Worm (Caenorhabditis elegans) whole organism, L4 larva: ENCODE data around the gene vps-41.

Experiments
- D1046.2 ChIP-seq: fragments of 200-800 bp; sonication (Bioruptor generic); IDR thresholded peaks from 2 replicates; pipeline ENCODE4 v1.3.6; 2022; ENCODE audit warnings: missing genetic modification characterization, missing compliant biosample characterization
- F26F4.8 ChIP-seq: fragments of 200-800 bp; sonication (Bioruptor generic); conservative IDR thresholded peaks from 2 replicates; pipeline ENCODE4 v1.3.6; 2022; ENCODE audit warnings: missing genetic modification characterization, missing compliant biosample characterization
- F44E2.7 ChIP-seq: fragments of 200-800 bp; sonication (Bioruptor generic); IDR thresholded peaks from 2 replicates; pipeline ENCODE4 v2.1.2; 2022; ENCODE audit warnings: missing genetic modification characterization, missing compliant biosample characterization
- T20F7.1 ChIP-seq: fragments of 200-800 bp; sonication (Bioruptor generic); optimal IDR thresholded peaks from 2 replicates; lab custom pipeline; 2018; ENCODE audit warnings: mild to moderate bottlenecking, missing genetic modification characterization, missing compliant biosample characterization
- Y105C5A.15 ChIP-seq: fragments of 200-800 bp; sonication (Bioruptor generic); IDR thresholded peaks from 2 replicates; pipeline ENCODE4 v1.3.6; 2022; ENCODE audit warnings: missing genetic modification characterization, missing compliant biosample characterization
- ama-1 ChIP-seq: fragments of 150-350 bp; optimal IDR thresholded peaks from 2 replicates; lab custom pipeline; 2014; ENCODE audit warnings: inconsistent platforms, mixed read lengths
- arid-1 ChIP-seq: fragments of 200-800 bp; sonication (Bioruptor generic); conservative IDR thresholded peaks from 2 replicates; pipeline ENCODE4 v1.3.6; 2022; ENCODE audit warnings: missing genetic modification reagents, missing genetic modification characterization, missing compliant biosample characterization
- ceh-20 ChIP-seq: fragments of 200-800 bp; sonication (Bioruptor generic); IDR thresholded peaks from 2 replicates; pipeline ENCODE4 v1.3.6; 2022; ENCODE audit warnings: missing genetic modification reagents, missing genetic modification characterization, missing compliant biosample characterization
- ceh-44 ChIP-seq: fragments of 200-800 bp; sonication (Bioruptor generic); IDR thresholded peaks from 2 replicates; pipeline ENCODE4 v1.3.6; 2022; ENCODE audit warnings: missing genetic modification reagents, missing genetic modification characterization, missing compliant biosample characterization
- ceh-62 ChIP-seq: sonication (generic microtip); optimal IDR thresholded peaks from 2 replicates; lab custom pipeline; 2017; ENCODE audit warnings: missing biosample characterization, missing genetic modification characterization
- ceh-82 ChIP-seq: sonication (generic microtip); optimal IDR thresholded peaks from 2 replicates; lab custom pipeline; 2017; ENCODE audit warnings: missing biosample characterization, missing genetic modification characterization
- daf-12 ChIP-seq: fragments of 150-350 bp; optimal IDR thresholded peaks from 2 replicates; lab custom pipeline; 2014; ENCODE audit warnings: missing biosample characterization, missing genetic modification reagents, missing genetic modification characterization
- daf-16 ChIP-seq, 3 experiments: sonication (generic microtip); optimal IDR thresholded peaks; 2 replicates each; lab custom pipeline; 2016 to 2017; ENCODE audit warnings: missing genetic modification characterization in 3 of 3, missing genetic modification reagents in 3 of 3, mild to moderate bottlenecking in 2 of 3, missing compliant biosample characterization in 2 of 3, missing biosample characterization in 1 of 3, moderate library complexity in 1 of 3
- dpl-1 ChIP-seq: fragments of 150-350 bp; optimal IDR thresholded peaks from 2 replicates; lab custom pipeline; 2014; ENCODE audit warnings: missing biosample characterization, missing genetic modification reagents, missing genetic modification characterization
- dve-1 ChIP-seq: sonication (generic microtip); optimal IDR thresholded peaks from 2 replicates; lab custom pipeline; 2017; ENCODE audit warnings: antibody characterized with exemption, mild to moderate bottlenecking, missing genetic modification characterization, missing compliant biosample characterization; ENCODE audit not compliant: insufficient read depth
- egl-43 ChIP-seq: fragments of 200-800 bp; sonication (Bioruptor generic); IDR thresholded peaks from 2 replicates; pipeline ENCODE4 v1.3.6; 2022; ENCODE audit warnings: missing genetic modification reagents, missing genetic modification characterization, missing compliant biosample characterization
- fkh-10 ChIP-seq: fragments of 150-350 bp; optimal IDR thresholded peaks from 2 replicates; lab custom pipeline; 2014; ENCODE audit warnings: missing biosample characterization, missing genetic modification reagents, missing genetic modification characterization
- fos-1 ChIP-seq: fragments of 150-350 bp; optimal IDR thresholded peaks from 2 replicates; lab custom pipeline; 2014; ENCODE audit warnings: missing biosample characterization, missing genetic modification characterization
- hlh-11 ChIP-seq: fragments of 200-800 bp; sonication (Bioruptor generic); optimal IDR thresholded peaks from 2 replicates; lab custom pipeline; 2018; ENCODE audit warnings: mild to moderate bottlenecking, missing genetic modification characterization, missing compliant biosample characterization
- hlh-30 ChIP-seq: sonication (generic microtip); optimal IDR thresholded peaks from 2 replicates; lab custom pipeline; 2017; ENCODE audit warnings: antibody characterized with exemption, mild to moderate bottlenecking, missing genetic modification characterization, missing compliant biosample characterization; ENCODE audit not compliant: insufficient read depth
- hmg-1.1 ChIP-seq: fragments of 200-800 bp; sonication (Bioruptor generic); IDR thresholded peaks from 2 replicates; pipeline ENCODE4 v1.3.6; 2022; ENCODE audit warnings: missing genetic modification reagents, missing genetic modification characterization, missing compliant biosample characterization
- jun-1 ChIP-seq: fragments of 150-350 bp; optimal IDR thresholded peaks from 2 replicates; lab custom pipeline; 2014; ENCODE audit warnings: missing biosample characterization, missing genetic modification reagents, missing genetic modification characterization
- lin-29 ChIP-seq: fragments of 200-800 bp; sonication (Bioruptor generic); IDR thresholded peaks from 2 replicates; pipeline ENCODE4 v1.3.6; 2022; ENCODE audit warnings: missing genetic modification reagents, missing genetic modification characterization, missing compliant biosample characterization
- lin-39 ChIP-seq: fragments of 150-350 bp; optimal IDR thresholded peaks from 2 replicates; lab custom pipeline; 2014; ENCODE audit warnings: missing biosample characterization, missing genetic modification reagents, missing genetic modification characterization
- lsy-2 ChIP-seq, 2 experiments: fragments of 150-350 bp in 1 of 2; sonication (generic microtip) in 1 of 2; optimal IDR thresholded peaks; 2 replicates each; lab custom pipeline; 2014 to 2017; ENCODE audit warnings: missing biosample characterization in 2 of 2, missing genetic modification characterization in 2 of 2
- madf-9 ChIP-seq: fragments of 200-800 bp; sonication (Bioruptor generic); conservative IDR thresholded peaks from 2 replicates; pipeline ENCODE4 v1.3.6; 2022; ENCODE audit warnings: missing genetic modification reagents, missing genetic modification characterization, missing compliant biosample characterization
- mdl-1 ChIP-seq, 2 experiments: fragments of 150-350 bp in 1 of 2; sonication (generic microtip) in 1 of 2; optimal IDR thresholded peaks; 2 replicates each; lab custom pipeline; 2014 to 2017; ENCODE audit warnings: missing biosample characterization in 2 of 2, missing genetic modification characterization in 2 of 2
- mep-1 ChIP-seq: fragments of 150-350 bp; sonication (generic microtip); optimal IDR thresholded peaks from 3 replicates; lab custom pipeline; 2014; ENCODE audit warnings: missing biosample characterization, missing genetic modification characterization
- mxl-3 ChIP-seq: fragments of 200-800 bp; sonication (Bioruptor generic); optimal IDR thresholded peaks from 2 replicates; lab custom pipeline; 2018; ENCODE audit warnings: mild to moderate bottlenecking, missing genetic modification characterization, missing compliant biosample characterization
- nhr-10 ChIP-seq: fragments of 150-350 bp; optimal IDR thresholded peaks from 2 replicates; lab custom pipeline; 2014; ENCODE audit warnings: missing biosample characterization, missing genetic modification characterization
- nhr-102 ChIP-seq: sonication (generic microtip); optimal IDR thresholded peaks from 2 replicates; lab custom pipeline; 2016; ENCODE audit warnings: mild to moderate bottlenecking, missing genetic modification characterization, moderate library complexity, missing compliant biosample characterization
- nhr-11 ChIP-seq: fragments of 150-350 bp; optimal IDR thresholded peaks from 2 replicates; lab custom pipeline; 2014; ENCODE audit warnings: missing biosample characterization, missing genetic modification characterization
- nhr-28 ChIP-seq: fragments of 150-350 bp; optimal IDR thresholded peaks from 2 replicates; lab custom pipeline; 2014; ENCODE audit warnings: missing biosample characterization, missing genetic modification characterization
- nhr-42 ChIP-seq: fragments of 200-800 bp; sonication (Bioruptor generic); IDR thresholded peaks from 2 replicates; pipeline ENCODE4 v1.3.6; 2022; ENCODE audit warnings: missing genetic modification characterization, missing compliant biosample characterization
- nhr-48 ChIP-seq: sonication (generic microtip); optimal IDR thresholded peaks from 2 replicates; lab custom pipeline; 2016; ENCODE audit warnings: mild to moderate bottlenecking, missing genetic modification characterization, missing compliant biosample characterization
- nhr-6 ChIP-seq: fragments of 150-350 bp; optimal IDR thresholded peaks from 2 replicates; lab custom pipeline; 2014; ENCODE audit warnings: missing biosample characterization, missing genetic modification characterization
- php-3 ChIP-seq: fragments of 200-800 bp; sonication (Bioruptor generic); IDR thresholded peaks from 2 replicates; pipeline ENCODE4 v1.3.6; 2022; ENCODE audit warnings: missing genetic modification reagents, missing genetic modification characterization, missing compliant biosample characterization
- pqm-1 ChIP-seq: sonication (generic microtip); optimal IDR thresholded peaks from 2 replicates; lab custom pipeline; 2017; ENCODE audit warnings: missing biosample characterization, missing genetic modification characterization
- rbr-2 ChIP-seq: sonication (generic microtip); optimal IDR thresholded peaks from 2 replicates; lab custom pipeline; 2016; ENCODE audit warnings: missing genotype, missing genetic modification characterization, missing compliant biosample characterization
- snpc-1.2 ChIP-seq: fragments of 200-800 bp; sonication (Bioruptor generic); IDR thresholded peaks from 2 replicates; pipeline ENCODE4 v1.3.6; 2022; ENCODE audit warnings: missing genetic modification reagents, missing genetic modification characterization, missing compliant biosample characterization
- spr-1 ChIP-seq: sonication (generic microtip); optimal IDR thresholded peaks from 2 replicates; lab custom pipeline; 2016; ENCODE audit warnings: mild to moderate bottlenecking, missing genetic modification characterization, missing compliant biosample characterization
- spr-3 ChIP-seq: fragments of 200-800 bp; sonication (Bioruptor generic); optimal IDR thresholded peaks from 2 replicates; lab custom pipeline; 2018; ENCODE audit warnings: mild to moderate bottlenecking, missing genetic modification characterization, missing compliant biosample characterization
- unc-39 ChIP-seq: sonication (generic microtip); optimal IDR thresholded peaks from 2 replicates; lab custom pipeline; 2017; ENCODE audit warnings: missing biosample characterization, missing genetic modification characterization
- unc-62 ChIP-seq, 3 experiments: fragments of 150-350 bp in 1 of 3; sonication (generic microtip); optimal IDR thresholded peaks in 2 of 3; peaks in 1 of 3; 1 replicate in 1 of 3; 2 replicates in 2 of 3; lab custom pipeline; 2014 to 2017; ENCODE audit warnings: missing biosample characterization in 3 of 3, missing genetic modification characterization in 3 of 3, missing genetic modification reagents in 3 of 3, missing genotype in 1 of 3
- vab-7 ChIP-seq: fragments of 200-800 bp; sonication (Bioruptor generic); IDR thresholded peaks from 2 replicates; pipeline ENCODE4 v1.3.6; 2022; ENCODE audit warnings: missing genetic modification reagents, missing genetic modification characterization, missing compliant biosample characterization
- zfp-2 ChIP-seq: sonication (generic microtip); optimal IDR thresholded peaks from 2 replicates; lab custom pipeline; 2016; ENCODE audit warnings: mild to moderate bottlenecking, missing genetic modification characterization, missing compliant biosample characterization
- zip-11 ChIP-seq: fragments of 200-800 bp; sonication (Bioruptor generic); IDR thresholded peaks from 2 replicates; pipeline ENCODE4 v1.3.6; 2022; ENCODE audit warnings: missing genetic modification characterization, missing compliant biosample characterization
- ztf-7 ChIP-seq: fragments of 150-350 bp; optimal IDR thresholded peaks from 2 replicates; lab custom pipeline; 2014; ENCODE audit warnings: missing biosample characterization, missing genetic modification characterization

The vps-41 gene

ce11 chrX:5336498-5336897, 52.9 kb downstream of the vps-41 start (continued):
- TF ChIP-seq nhr-102 (tag; lab: Kevin White, UChicago) (peak; percentile 23), nhr-48 (tag; lab: Kevin White, UChicago) (peak; percentile 28), vab-7 (no peak), D1046.2 (GFP tag; lab: Robert Waterston, UW) (no peak), lin-39 (tag; lab: Kevin White, UChicago) (no peak), T20F7.1 (GFP tag; lab: Kevin White, UChicago) (no peak), hmg-1.1 (GFP tag; lab: Robert Waterston, UW) (peak; percentile 85), ztf-7 (tag; lab: Kevin White, UChicago) (no peak), egl-43 (GFP tag; lab: Robert Waterston, UW) (no peak), mep-1 (tag; lab: Kevin White, UChicago) (peak; percentile 81), php-3 (GFP tag; lab: Robert Waterston, UW) (peak; percentile 73; the same call in 1 of the 2 replicates), dpl-1 (GFP tag; lab: Kevin White, UChicago) (no peak), spr-1 (peak; percentile 21), dve-1 (tag; lab: Kevin White, UChicago) (peak; percentile 68), jun-1 (tag; lab: Kevin White, UChicago) (peak; percentile 26), snpc-1.2 (GFP tag; lab: Robert Waterston, UW) (no peak), ama-1 (lab: Kevin White, UChicago) (no peak), fkh-10 (GFP tag; lab: Kevin White, UChicago) (peak; percentile 10), nhr-6 (tag; lab: Kevin White, UChicago) (no peak), F44E2.7 (GFP tag; lab: Robert Waterston, UW) (no peak), mxl-3 (GFP tag; lab: Kevin White, UChicago) (peak; percentile 92), pqm-1 (tag; lab: Kevin White, UChicago) (peak; percentile 6), ceh-62 (tag; lab: Kevin White, UChicago) (no peak), daf-16 (GFP tag; optimal IDR thresholded peaks at IDR 0.05; lab: Kevin White, UChicago) (no peak), daf-16 (tag; optimal IDR thresholded peaks at IDR 0.05; lab: Kevin White, UChicago) (peak; percentile 69), unc-62 (GFP tag; optimal IDR thresholded peaks at IDR 0.05 in 1 of 2; lab: Kevin White, UChicago) (peak in 1 of 2 experiments; percentile 95), unc-62 (tag; optimal IDR thresholded peaks at IDR 0.05; lab: Kevin White, UChicago) (no peak), spr-3 (GFP tag; lab: Kevin White, UChicago) (no peak), ceh-44 (GFP tag; lab: Robert Waterston, UW) (no peak), Y105C5A.15 (GFP tag; lab: Robert Waterston, UW) (no peak), nhr-42 (0 out of 2 replicates have a peak, but pooled peaks have one; percentile 7), ceh-20 (GFP tag; lab: Robert Waterston, UW) (peak; percentile 52; the same call in 1 of the 2 replicates), nhr-11 (peak; percentile 55), nhr-10 (tag; lab: Kevin White, UChicago) (peak; percentile 47), F26F4.8 (GFP tag; lab: Robert Waterston, UW) (no peak), lsy-2 (tag; optimal IDR thresholded peaks at IDR 0.05; lab: Kevin White, UChicago) (peak in 1 of 2 experiments; percentile 73)
- TF ChIP-seq, all 104 proteins: peak for 36

- TF ChIP-seq madf-9 (GFP tag; lab: Robert Waterston, UW) (no peak), mxl-3 (GFP tag; lab: Kevin White, UChicago) (peak; percentile 68), spr-1 (peak; percentile 7), ceh-82 (tag; lab: Kevin White, UChicago) (no peak), nhr-10 (tag; lab: Kevin White, UChicago) (no peak), zip-11 (GFP tag; lab: Robert Waterston, UW) (no peak), fos-1 (tag; lab: Kevin White, UChicago) (no peak), lin-29 (GFP tag; lab: Robert Waterston, UW) (no peak), daf-12 (no peak), hlh-11 (tag; lab: Kevin White, UChicago) (peak; percentile 41), mdl-1 (tag; optimal IDR thresholded peaks at IDR 0.05; lab: Kevin White, UChicago) (peak in 1 of 2 experiments; percentile 36), zfp-2 (tag; lab: Kevin White, UChicago) (no peak), hlh-30 (no peak), arid-1 (GFP tag; lab: Robert Waterston, UW) (no peak), rbr-2 (tag; lab: Kevin White, UChicago) (no peak), T20F7.1 (GFP tag; lab: Kevin White, UChicago) (no peak), nhr-28 (tag; lab: Kevin White, UChicago) (peak; percentile 8), php-3 (GFP tag; lab: Robert Waterston, UW) (no peak), unc-39 (tag; lab: Kevin White, UChicago) (no peak)
Observed at ce11 chrX:5337959-5338358, 54.3 kb downstream of the vps-41 start, which contains the start of gene C26B9.3. Gene C26B9.3 (plus strand): TSS chrX:5338301.
